Worm (Caenorhabditis elegans) whole organism, early embryonic: Measurements from ENCODE around the gene msp-63.

ENCODE experiments used
- B0310.2 ChIP-seq: sonication (generic microtip); optimal IDR thresholded peaks from 2 replicates; lab custom pipeline; 2016; ENCODE audit warnings: mild to moderate bottlenecking, missing genetic modification characterization, missing compliant biosample characterization
- F13C5.2 ChIP-seq: sonication (generic microtip); optimal IDR thresholded peaks from 2 replicates; lab custom pipeline; 2017; ENCODE audit warnings: mild to moderate bottlenecking, missing genetic modification characterization, inconsistent platforms, missing compliant biosample characterization
- aly-1 ChIP-seq: sonication (generic microtip); optimal IDR thresholded peaks from 2 replicates; lab custom pipeline; 2016; ENCODE audit warnings: missing genetic modification characterization, missing compliant biosample characterization
- ama-1 ChIP-seq: fragments of 150-350 bp; optimal IDR thresholded peaks from 2 replicates; lab custom pipeline; 2014
- ceh-13 ChIP-seq: fragments of 200-800 bp; sonication (Bioruptor generic); optimal IDR thresholded peaks from 2 replicates; lab custom pipeline; 2018; ENCODE audit warnings: mild to moderate bottlenecking, missing genetic modification characterization, missing compliant biosample characterization
- ceh-36 ChIP-seq: sonication (generic microtip); optimal IDR thresholded peaks from 2 replicates; lab custom pipeline; 2016; ENCODE audit warnings: missing genetic modification characterization, inconsistent platforms, missing compliant biosample characterization
- ets-7 ChIP-seq: sonication (generic microtip); optimal IDR thresholded peaks from 2 replicates; lab custom pipeline; 2016; ENCODE audit warnings: missing genotype, missing genetic modification characterization, missing compliant biosample characterization
- flt-1 ChIP-seq: fragments of 200-800 bp; sonication (Bioruptor generic); IDR thresholded peaks from 2 replicates; pipeline ENCODE4 v1.3.6; 2022; ENCODE audit warnings: missing genetic modification characterization, missing compliant biosample characterization
- hmbx-1 ChIP-seq: sonication (generic microtip); optimal IDR thresholded peaks from 2 replicates; lab custom pipeline; 2016; ENCODE audit warnings: mild to moderate bottlenecking, missing genetic modification characterization, missing compliant biosample characterization
- hmg-4 ChIP-seq: fragments of 200-800 bp; sonication (Bioruptor generic); optimal IDR thresholded peaks from 2 replicates; lab custom pipeline; 2018; ENCODE audit warnings: mild to moderate bottlenecking, missing genetic modification characterization, missing compliant biosample characterization
- hnd-1 ChIP-seq: sonication (generic microtip); optimal IDR thresholded peaks from 2 replicates; lab custom pipeline; 2016; ENCODE audit warnings: missing genetic modification characterization, missing compliant biosample characterization
- pes-1 ChIP-seq: fragments of 200-800 bp; sonication (Bioruptor generic); IDR thresholded peaks from 2 replicates; pipeline ENCODE4 v1.3.6; 2022; ENCODE audit warnings: missing genetic modification reagents, missing genetic modification characterization, missing compliant biosample characterization
- scrt-1 ChIP-seq: fragments of 200-800 bp; sonication (Bioruptor generic); IDR thresholded peaks from 2 replicates; pipeline ENCODE4 v1.3.6; 2022; ENCODE audit warnings: missing genetic modification characterization, missing compliant biosample characterization
- sea-1 ChIP-seq: fragments of 200-800 bp; sonication (Bioruptor generic); conservative IDR thresholded peaks from 2 replicates; pipeline ENCODE4 v1.3.6; 2022; ENCODE audit warnings: missing genetic modification characterization, missing compliant biosample characterization
- tbx-11 ChIP-seq: fragments of 200-800 bp; sonication (Bioruptor generic); IDR thresholded peaks from 2 replicates; pipeline ENCODE4 v1.3.6; 2022; ENCODE audit warnings: missing genetic modification characterization, missing compliant biosample characterization
- tbx-37 ChIP-seq: fragments of 200-800 bp; sonication (Bioruptor generic); conservative IDR thresholded peaks from 2 replicates; pipeline ENCODE4 v1.3.6; 2022; ENCODE audit warnings: missing genetic modification reagents, missing genetic modification characterization, missing compliant biosample characterization
- tra-4 ChIP-seq: sonication (generic microtip); optimal IDR thresholded peaks from 2 replicates; lab custom pipeline; 2017; ENCODE audit warnings: missing genetic modification characterization, missing compliant biosample characterization

The msp-63 gene

ce11 chrII:5797348-5797977 is at the start of gene msp-63, which contains the start of gene msp-142:
Gene msp-63, minus strand, starts transcription at chrII:5797448.
Gene msp-142, plus strand, starts transcription at chrII:5797927.
- TF ChIP-seq sea-1 (GFP tag; lab: Robert Waterston, UW): no peak
- no peak for TF ChIP-seq ceh-13
- no peak for TF ChIP-seq ama-1 (lab: Kevin White, UChicago)
- no peak for TF ChIP-seq flt-1 (GFP tag; lab: Robert Waterston, UW)
- TF ChIP-seq tbx-37 (GFP tag; lab: Robert Waterston, UW): no peak
- TF ChIP-seq aly-1 (tag; lab: Kevin White, UChicago): no peak
- TF ChIP-seq hnd-1 (tag; lab: Kevin White, UChicago): no peak
- TF ChIP-seq F13C5.2: no peak
- no peak for TF ChIP-seq pes-1
- TF ChIP-seq ets-7: no peak
- no peak for TF ChIP-seq tbx-11 (GFP tag; lab: Robert Waterston, UW)
- no peak for TF ChIP-seq tra-4 (tag; lab: Kevin White, UChicago)
- no peak for TF ChIP-seq B0310.2 (tag; lab: Kevin White, UChicago)

ce11 chrII:5846181-5846580 is 48.9 kb upstream of the msp-63 start:
- no peak for TF ChIP-seq sea-1 (GFP tag; lab: Robert Waterston, UW)
- TF ChIP-seq ceh-36 (tag; lab: Kevin White, UChicago): no peak
- TF ChIP-seq hmbx-1 (tag; lab: Kevin White, UChicago): no peak
- TF ChIP-seq tbx-37 (GFP tag; lab: Robert Waterston, UW): no peak
- TF ChIP-seq ceh-13: no peak
- TF ChIP-seq hmg-4 (GFP tag; lab: Kevin White, UChicago): no peak
- TF ChIP-seq B0310.2 (tag; lab: Kevin White, UChicago): no peak
- no peak for TF ChIP-seq tbx-11 (GFP tag; lab: Robert Waterston, UW)
- no peak for TF ChIP-seq pes-1
- no peak for TF ChIP-seq scrt-1 (GFP tag; lab: Robert Waterston, UW)
- TF ChIP-seq hnd-1 (tag; lab: Kevin White, UChicago): no peak
- TF ChIP-seq F13C5.2: no peak
- no peak for TF ChIP-seq ama-1 (lab: Kevin White, UChicago)
- TF ChIP-seq flt-1 (GFP tag; lab: Robert Waterston, UW): no peak
- no peak for TF ChIP-seq tra-4 (tag; lab: Kevin White, UChicago)
- no peak for TF ChIP-seq ets-7
- no peak for TF ChIP-seq aly-1 (tag; lab: Kevin White, UChicago)

ce11 chrII:5845441-5845840 is 48.2 kb upstream of the msp-63 start, which contains the start of the genes ZK1248.17 and H41C03.3:
Gene ZK1248.17, minus strand, starts transcription at chrII:5845541.
Gene H41C03.3, plus strand, starts transcription at chrII:5845777.
- TF ChIP-seq tbx-11 (GFP tag; lab: Robert Waterston, UW): no peak
- TF ChIP-seq ama-1 (lab: Kevin White, UChicago): no peak
- no peak for TF ChIP-seq ceh-13

- TF ChIP-seq aly-1 (tag; lab: Kevin White, UChicago): peak; percentile 40
- TF ChIP-seq tra-4 (tag; lab: Kevin White, UChicago): peak; percentile 92
- TF ChIP-seq ama-1 (lab: Kevin White, UChicago): peak; percentile 100
- TF ChIP-seq flt-1 (GFP tag; lab: Robert Waterston, UW): peak; percentile 72
- peak; percentile 79 for TF ChIP-seq tbx-11 (GFP tag; lab: Robert Waterston, UW)
- peak; percentile 84 for TF ChIP-seq hmbx-1 (tag; lab: Kevin White, UChicago)
- TF ChIP-seq hmg-4 (GFP tag; lab: Kevin White, UChicago): peak; percentile 96
- TF ChIP-seq B0310.2 (tag; lab: Kevin White, UChicago): peak; percentile 88
- peak; percentile 89 for TF ChIP-seq sea-1 (GFP tag; lab: Robert Waterston, UW)
- TF ChIP-seq ets-7: peak; percentile 80
- TF ChIP-seq ceh-13: peak; percentile 27
- TF ChIP-seq scrt-1 (GFP tag; lab: Robert Waterston, UW): peak; percentile 67
- peak; percentile 98 for TF ChIP-seq F13C5.2
- TF ChIP-seq ceh-36 (tag; lab: Kevin White, UChicago): peak; percentile 96
- TF ChIP-seq tbx-37 (GFP tag; lab: Robert Waterston, UW): peak; percentile 39
- peak; percentile 86 for TF ChIP-seq pes-1
- TF ChIP-seq hnd-1 (tag; lab: Kevin White, UChicago): peak; percentile 53
These were observed 47.5 kb upstream of the msp-63 start for ce11 chrII:5844694-5845129.

ce11 chrII:5841866-5842265 is 44.6 kb upstream of the msp-63 start, which contains the start of gene nep-25:
Gene nep-25, plus strand, starts transcription at chrII:5842240.
- TF ChIP-seq hmg-4 (GFP tag; lab: Kevin White, UChicago) (no peak), ets-7 (no peak), aly-1 (tag; lab: Kevin White, UChicago) (no peak), tbx-37 (GFP tag; lab: Robert Waterston, UW) (no peak), hmbx-1 (tag; lab: Kevin White, UChicago) (no peak), tbx-11 (GFP tag; lab: Robert Waterston, UW) (no peak), pes-1 (no peak), B0310.2 (tag; lab: Kevin White, UChicago) (no peak), ceh-13 (no peak), flt-1 (GFP tag; lab: Robert Waterston, UW) (no peak), F13C5.2 (no peak), ceh-36 (tag; lab: Kevin White, UChicago) (no peak), scrt-1 (GFP tag; lab: Robert Waterston, UW) (no peak), hnd-1 (tag; lab: Kevin White, UChicago) (no peak), tra-4 (tag; lab: Kevin White, UChicago) (no peak), sea-1 (GFP tag; lab: Robert Waterston, UW) (no peak), ama-1 (lab: Kevin White, UChicago) (no peak)

- TF ChIP-seq aly-1 (tag; lab: Kevin White, UChicago) (no peak), hmg-4 (GFP tag; lab: Kevin White, UChicago) (no peak)
These were observed 43.9 kb upstream of the msp-63 start, which contains the start of gene lec-5 for ce11 chrII:5841053-5841547. Gene lec-5, minus strand, starts transcription at chrII:5841103.

ce11 chrII:5839227-5839626 is 42.0 kb upstream of the msp-63 start, which contains the start of gene ZK1248.19:
Gene ZK1248.19, minus strand, starts transcription at chrII:5839414.
- TF ChIP-seq ets-7 (no peak), hnd-1 (tag; lab: Kevin White, UChicago) (no peak), tra-4 (tag; lab: Kevin White, UChicago) (no peak), hmg-4 (GFP tag; lab: Kevin White, UChicago) (no peak), scrt-1 (GFP tag; lab: Robert Waterston, UW) (no peak), tbx-11 (GFP tag; lab: Robert Waterston, UW) (no peak), tbx-37 (GFP tag; lab: Robert Waterston, UW) (no peak), F13C5.2 (no peak), aly-1 (tag; lab: Kevin White, UChicago) (no peak), ceh-36 (tag; lab: Kevin White, UChicago) (no peak), ama-1 (lab: Kevin White, UChicago) (no peak), pes-1 (no peak), B0310.2 (tag; lab: Kevin White, UChicago) (no peak), sea-1 (GFP tag; lab: Robert Waterston, UW) (no peak), ceh-13 (no peak)
